Worm (Caenorhabditis elegans) whole organism, L3 larva: ENCODE results near the gene W10G6.6.
A peak's percentile ranks its signal among the peaks of the same experiment; 100 is the strongest.

ENCODE experiments used
- ceh-28 ChIP-seq: fragments of 150-350 bp; optimal IDR thresholded peaks from 2 replicates; lab custom pipeline; 2014; ENCODE audit warnings: missing biosample characterization, missing genetic modification reagents, missing genetic modification characterization
- ceh-82 ChIP-seq: fragments of 150-350 bp; optimal IDR thresholded peaks from 2 replicates; lab custom pipeline; 2014; ENCODE audit warnings: missing biosample characterization, missing genetic modification characterization
- daf-12 ChIP-seq: fragments of 150-350 bp; optimal IDR thresholded peaks from 2 replicates; lab custom pipeline; 2014; ENCODE audit warnings: missing biosample characterization, missing genetic modification reagents, missing genetic modification characterization
- egl-5 ChIP-seq: fragments of 150-350 bp; optimal IDR thresholded peaks from 2 replicates; lab custom pipeline; 2017; ENCODE audit warnings: missing biosample characterization, missing genetic modification reagents, missing genetic modification characterization, inconsistent platforms
- fkh-10 ChIP-seq: sonication (generic microtip); optimal IDR thresholded peaks from 2 replicates; lab custom pipeline; 2017; ENCODE audit warnings: missing biosample characterization, missing genetic modification reagents, missing genetic modification characterization
- fkh-2 ChIP-seq: fragments of 150-350 bp; optimal IDR thresholded peaks from 2 replicates; lab custom pipeline; 2014; ENCODE audit warnings: missing biosample characterization, missing genetic modification reagents, missing genetic modification characterization
- fos-1 ChIP-seq: fragments of 150-350 bp; optimal IDR thresholded peaks from 2 replicates; lab custom pipeline; 2014; ENCODE audit warnings: missing biosample characterization, missing genetic modification characterization
- hmg-11 ChIP-seq: sonication (generic microtip); optimal IDR thresholded peaks from 2 replicates; lab custom pipeline; 2016; ENCODE audit warnings: missing genetic modification characterization, missing compliant biosample characterization
- jun-1 ChIP-seq: fragments of 150-350 bp; optimal IDR thresholded peaks from 2 replicates; lab custom pipeline; 2014; ENCODE audit warnings: missing biosample characterization, missing genetic modification reagents, missing genetic modification characterization
- lin-15B ChIP-seq: fragments of 150-350 bp; optimal IDR thresholded peaks from 2 replicates; lab custom pipeline; 2014; ENCODE audit warnings: missing biosample characterization, missing genetic modification characterization
- lin-39 ChIP-seq: fragments of 150-350 bp; optimal IDR thresholded peaks from 2 replicates; lab custom pipeline; 2018; ENCODE audit warnings: missing biosample characterization, missing genetic modification reagents, missing genetic modification characterization
- nfya-1 ChIP-seq: sonication (generic microtip); optimal IDR thresholded peaks from 2 replicates; lab custom pipeline; 2017; ENCODE audit warnings: missing genetic modification characterization, mild to moderate bottlenecking, missing compliant biosample characterization, antibody characterized with exemption, moderate library complexity; ENCODE audit not compliant: insufficient read depth
- nhr-12 ChIP-seq: fragments of 150-350 bp; optimal IDR thresholded peaks from 2 replicates; lab custom pipeline; 2014; ENCODE audit warnings: missing biosample characterization, missing genetic modification characterization
- nhr-25 ChIP-seq: sonication (generic microtip); optimal IDR thresholded peaks from 2 replicates; lab custom pipeline; 2017; ENCODE audit warnings: missing biosample characterization, missing genetic modification characterization
- nhr-43 ChIP-seq: sonication (generic microtip); optimal IDR thresholded peaks from 2 replicates; lab custom pipeline; 2016; ENCODE audit warnings: mild to moderate bottlenecking, missing genetic modification characterization, missing compliant biosample characterization; ENCODE audit not compliant: poor library complexity, severe bottlenecking
- nhr-67 ChIP-seq: fragments of 150-350 bp; optimal IDR thresholded peaks from 2 replicates; lab custom pipeline; 2014; ENCODE audit warnings: missing biosample characterization, missing genetic modification characterization
- nhr-76 ChIP-seq: fragments of 150-350 bp; sonication (generic microtip); optimal IDR thresholded peaks from 5 replicates; lab custom pipeline; 2014; ENCODE audit warnings: missing biosample characterization, missing genetic modification characterization
- pha-4 ChIP-seq: fragments of 150-350 bp; optimal IDR thresholded peaks from 2 replicates; lab custom pipeline; 2014; ENCODE audit warnings: missing biosample characterization, missing genetic modification reagents, missing genetic modification characterization
- skn-1 ChIP-seq: fragments of 150-350 bp; optimal IDR thresholded peaks from 2 replicates; lab custom pipeline; 2014; ENCODE audit warnings: missing biosample characterization, missing genetic modification characterization
- snpc-4 ChIP-seq: fragments of 150-350 bp; optimal IDR thresholded peaks from 2 replicates; lab custom pipeline; 2014; ENCODE audit warnings: missing biosample characterization, missing genetic modification characterization
- tbx-2 ChIP-seq: sonication (generic microtip); optimal IDR thresholded peaks from 2 replicates; lab custom pipeline; 2016; ENCODE audit warnings: mild to moderate bottlenecking, missing genetic modification characterization, missing compliant biosample characterization
- unc-39 ChIP-seq: sonication (generic microtip); optimal IDR thresholded peaks from 4 replicates; lab custom pipeline; 2017; ENCODE audit warnings: missing biosample characterization, missing genetic modification characterization
- ztf-11 ChIP-seq: fragments of 150-350 bp; optimal IDR thresholded peaks from 2 replicates; lab custom pipeline; 2014; ENCODE audit warnings: missing biosample characterization, missing genetic modification characterization

The W10G6.6 gene

DNA sequence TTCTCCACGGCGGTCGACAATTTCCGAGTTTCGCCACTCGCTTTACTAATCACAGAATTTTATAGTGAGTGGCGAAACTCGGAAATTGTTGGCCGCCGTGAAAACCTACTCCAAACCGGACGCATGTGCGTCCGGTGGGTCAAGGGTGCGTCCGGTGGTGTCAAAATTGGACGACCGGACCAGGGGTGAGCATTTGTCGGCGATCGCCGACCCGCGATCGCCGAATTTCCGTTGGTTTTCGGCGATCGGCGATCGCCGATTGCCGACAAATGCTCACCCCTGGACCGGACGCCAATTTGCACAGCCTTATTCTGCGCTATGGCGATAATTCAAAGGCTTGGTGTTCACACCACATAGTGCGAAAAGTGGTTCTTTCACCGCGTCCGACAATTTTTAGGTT lies 46.3 kb downstream of the W10G6.6 start:
- no peak for TF ChIP-seq pha-4
- TF ChIP-seq, all 47 proteins: peak for 0

- TF ChIP-seq nhr-76 (tag; lab: Kevin White, UChicago) (no peak), ceh-28 (tag; lab: Kevin White, UChicago) (peak; percentile 72), pha-4 (peak; percentile 11), egl-5 (peak; percentile 38), lin-39 (tag; lab: Kevin White, UChicago) (peak; percentile 80), ceh-82 (tag; lab: Kevin White, UChicago) (peak; percentile 4), fkh-2 (tag; lab: Kevin White, UChicago) (no peak), lin-15B (tag; lab: Kevin White, UChicago) (peak; percentile 14), fos-1 (tag; lab: Kevin White, UChicago) (no peak), fkh-10 (GFP tag; lab: Kevin White, UChicago) (peak; percentile 53), snpc-4 (tag; lab: Kevin White, UChicago) (peak; percentile 44), hmg-11 (tag; lab: Kevin White, UChicago) (peak; percentile 30), tbx-2 (tag; lab: Kevin White, UChicago) (peak; percentile 80), nfya-1 (peak; percentile 49), skn-1 (tag; lab: Kevin White, UChicago) (peak; percentile 31), daf-12 (tag; lab: Kevin White, UChicago) (no peak)
Observed at ce11 chrX:16202229-16202628, 48.4 kb downstream of the W10G6.6 start.

DNA sequence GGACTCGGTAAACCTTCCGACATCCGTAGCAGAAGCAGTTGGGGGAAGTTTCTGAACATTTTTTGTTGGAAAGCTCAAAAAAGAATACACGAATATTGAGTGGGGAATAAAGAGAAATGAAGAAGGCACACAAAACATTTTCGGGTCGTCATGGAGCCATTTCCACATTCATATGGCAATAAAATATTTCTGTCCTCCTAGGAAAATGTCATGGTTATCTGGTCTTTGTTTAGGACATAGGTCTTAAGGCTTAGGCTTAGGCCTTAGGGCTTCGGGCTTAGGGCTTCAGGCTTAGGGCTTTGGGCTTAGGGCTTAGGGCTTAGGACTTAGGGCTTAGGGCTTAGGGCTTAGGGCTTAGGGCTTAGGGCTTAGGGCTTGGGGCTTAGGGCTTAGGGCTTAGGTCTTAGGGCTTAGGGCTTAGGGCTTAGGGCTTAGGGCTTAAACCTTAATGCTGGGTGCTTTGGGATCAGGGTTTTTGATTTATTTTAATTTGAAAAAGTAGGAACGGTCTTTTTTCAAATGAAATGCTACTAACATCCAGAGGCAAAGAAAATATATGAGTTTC lies 51.3 kb downstream of the W10G6.6 start, which contains the start of gene R11.3:
R11.3 (minus strand) TSS at position 51 of the 565 bp plus-strand sequence.
- TF ChIP-seq fos-1 (tag; lab: Kevin White, UChicago) (no peak), nhr-67 (tag; lab: Kevin White, UChicago) (no peak), ztf-11 (tag; lab: Kevin White, UChicago) (no peak), ceh-82 (tag; lab: Kevin White, UChicago) (no peak), nfya-1 (no peak), lin-15B (tag; lab: Kevin White, UChicago) (no peak), tbx-2 (tag; lab: Kevin White, UChicago) (no peak), nhr-12 (no peak), jun-1 (tag; lab: Kevin White, UChicago) (no peak), nhr-43 (tag; lab: Kevin White, UChicago) (no peak), unc-39 (tag; lab: Kevin White, UChicago) (no peak), nhr-25 (no peak), fkh-2 (tag; lab: Kevin White, UChicago) (no peak)
